Fruit fly (Drosophila melanogaster) Kc167 (cell line): ENCODE data around the gene CG17242.

Experiments
- h ChIP-seq: fragments of >200 bp; optimal IDR thresholded peaks from 3 replicates; lab custom pipeline; 2018; ENCODE audit warnings: missing external identifiers
- psq ChIP-seq: fragments of >200 bp; optimal IDR thresholded peaks from 2 replicates; lab custom pipeline; 2017; ENCODE audit warnings: missing external identifiers

dm6 chr2L:2236722-2237121, 32.2 kb downstream of the CG17242 start, which contains the start of gene Sec24CD:
- TF ChIP-seq psq (lab: Kevin White, UChicago) (peak; percentile 28), h (lab: Kevin White, UChicago) (no peak)
